Worm (Caenorhabditis elegans): ENCODE measurements around the gene acc-1.

ce11 chrIV:9623269-9623668 is 34.6 kb upstream of the acc-1 start, which contains the start of gene W09C2.9:
- TF ChIP-seq lin-39 (tag; optimal IDR thresholded peaks at IDR 0.05), result no peak
- TF ChIP-seq mab-5 (tag; optimal IDR thresholded peaks at IDR 0.05), result no peak
- no peak for TF ChIP-seq ama-1 (optimal IDR thresholded peaks at IDR 0.05)
- TF ChIP-seq snpc-4 (tag; optimal IDR thresholded peaks at IDR 0.05), result no peak
- no peak for TF ChIP-seq lin-13 (GFP tag; optimal IDR thresholded peaks at IDR 0.05)
- TF ChIP-seq mdl-1 (tag; optimal IDR thresholded peaks at IDR 0.05), result no peak
- no peak for TF ChIP-seq unc-39 (tag; optimal IDR thresholded peaks at IDR 0.05)
- TF ChIP-seq dmd-4 (tag; optimal IDR thresholded peaks at IDR 0.05), result no peak
- TF ChIP-seq nhr-11 (tag; optimal IDR thresholded peaks at IDR 0.05), result no peak
- no peak for TF ChIP-seq elt-3 (tag; optimal IDR thresholded peaks at IDR 0.05)
- TF ChIP-seq unc-62 (GFP tag; optimal IDR thresholded peaks at IDR 0.05), result no peak
- TF ChIP-seq aly-2 (tag; optimal IDR thresholded peaks at IDR 0.05), result no peak
- TF ChIP-seq egl-27 (tag; optimal IDR thresholded peaks at IDR 0.05), result no peak

Measured in whole organism, L2 larva.